Worm (Caenorhabditis elegans) whole organism, L1 larva: ENCODE results near the gene ZK688.1.

Experiments used
- ama-1 ChIP-seq: fragments of 150-350 bp; optimal IDR thresholded peaks from 2 replicates; lab custom pipeline; 2014
- ceh-90 ChIP-seq: sonication (generic microtip); optimal IDR thresholded peaks from 2 replicates; lab custom pipeline; 2016; ENCODE audit warnings: missing genetic modification characterization, missing compliant biosample characterization
- fos-1 ChIP-seq: fragments of 150-350 bp; optimal IDR thresholded peaks from 2 replicates; lab custom pipeline; 2014; ENCODE audit warnings: missing biosample characterization, missing genetic modification characterization
- lin-13 ChIP-seq: fragments of 150-350 bp; optimal IDR thresholded peaks from 2 replicates; lab custom pipeline; 2014; ENCODE audit warnings: missing biosample characterization, missing genetic modification reagents, missing genetic modification characterization
- lin-15B ChIP-seq: fragments of 150-350 bp; sonication (generic microtip); optimal IDR thresholded peaks from 3 replicates; lab custom pipeline; 2014; ENCODE audit warnings: missing biosample characterization, missing genetic modification characterization
- mdl-1 ChIP-seq, 2 experiments: fragments of 150-350 bp; optimal IDR thresholded peaks; 2 replicates each; lab custom pipeline; 2014 to 2017; ENCODE audit warnings: missing biosample characterization in 2 of 2, missing genetic modification characterization in 2 of 2, inconsistent platforms in 1 of 2
- nhr-11 ChIP-seq: fragments of 150-350 bp; optimal IDR thresholded peaks from 2 replicates; lab custom pipeline; 2014; ENCODE audit warnings: missing biosample characterization, missing genetic modification characterization
- nhr-76 ChIP-seq: sonication (generic microtip); optimal IDR thresholded peaks from 2 replicates; lab custom pipeline; 2017; ENCODE audit warnings: missing biosample characterization, missing genetic modification characterization
- snpc-4 ChIP-seq: fragments of 150-350 bp; optimal IDR thresholded peaks from 2 replicates; lab custom pipeline; 2014; ENCODE audit warnings: missing biosample characterization, missing genetic modification characterization
- tlp-1 ChIP-seq: fragments of 150-350 bp; optimal IDR thresholded peaks from 2 replicates; lab custom pipeline; 2014; ENCODE audit warnings: missing biosample characterization, missing genetic modification characterization
- unc-62 ChIP-seq: fragments of 150-350 bp; optimal IDR thresholded peaks from 2 replicates; lab custom pipeline; 2014; ENCODE audit warnings: missing biosample characterization, missing genetic modification reagents, missing genetic modification characterization

- no peak for TF ChIP-seq ceh-90
- TF ChIP-seq tlp-1, result no peak
- TF ChIP-seq mdl-1 (tag; optimal IDR thresholded peaks at IDR 0.05; lab: Kevin White, UChicago), result no peak
- TF ChIP-seq lin-13 (GFP tag; lab: Kevin White, UChicago), result no peak
- no peak for TF ChIP-seq unc-62 (GFP tag; lab: Kevin White, UChicago)
- TF ChIP-seq snpc-4, result no peak
- TF ChIP-seq lin-15B (tag; lab: Kevin White, UChicago), result no peak
- TF ChIP-seq nhr-11 (tag; lab: Kevin White, UChicago), result no peak
- no peak for TF ChIP-seq ama-1 (lab: Kevin White, UChicago)
- TF ChIP-seq nhr-76 (tag; lab: Kevin White, UChicago), result no peak
- no peak for TF ChIP-seq fos-1
Observed at ce11 chrIII:7884863-7885262, 24.5 kb upstream of the ZK688.1 start, which contains the start of gene ZK688.11.
